Fruit fly (Drosophila melanogaster): ENCODE data around the gene CG14740.

- TF ChIP-seq CG15710 (tag; optimal IDR thresholded peaks at IDR 0.05) (no peak), CG13204 (GFP tag; optimal IDR thresholded peaks at IDR 0.05) (no peak), Snoo (tag; optimal IDR thresholded peaks at IDR 0.05) (no peak), CG4496 (GFP tag; IDR thresholded peaks at IDR 0.05) (no peak), D1 (tag; optimal IDR thresholded peaks at IDR 0.05) (no peak), CG9948 (tag; optimal IDR thresholded peaks at IDR 0.05) (no peak), Pif1B (GFP tag; optimal IDR thresholded peaks at IDR 0.05) (no peak), CG10348 (GFP tag; IDR thresholded peaks at IDR 0.05) (no peak), CG12605 (GFP tag; IDR thresholded peaks at IDR 0.05) (no peak), CG17806 (tag; optimal IDR thresholded peaks at IDR 0.05) (no peak), CG8301 (tag; optimal IDR thresholded peaks at IDR 0.05) (no peak), Ets98B (GFP tag; IDR thresholded peaks at IDR 0.05) (no peak)
These were observed 22.5 kb downstream of the CG14740 start, which contains the start of gene CG14736 for dm6 chr3R:12040228-12040627.

Data from whole organism, pupa.